Fruit fly (Drosophila melanogaster): Measurements from ENCODE around the gene Ent1.

dm6 chr2L:307129-307528 lies 50.5 kb downstream of the Ent1 start:
- TF ChIP-seq YL-1 (GFP tag; optimal IDR thresholded peaks at IDR 0.05) (no peak), lbe (GFP tag; optimal IDR thresholded peaks at IDR 0.05) (no peak), da (GFP tag; optimal IDR thresholded peaks at IDR 0.05) (no peak), CG10654 (GFP tag; optimal IDR thresholded peaks at IDR 0.05) (no peak), sim (GFP tag; IDR thresholded peaks at IDR 0.05) (no peak), bigmax (GFP tag; optimal IDR thresholded peaks at IDR 0.05) (no peak), sisA (GFP tag; IDR thresholded peaks at IDR 0.05) (no peak), CG15479 (GFP tag; optimal IDR thresholded peaks at IDR 0.05) (no peak), CG16815 (GFP tag; optimal IDR thresholded peaks at IDR 0.05) (no peak), CG6813 (GFP tag; optimal IDR thresholded peaks at IDR 0.05) (no peak)

All from whole organism, embryonic.